Worm (Caenorhabditis elegans) whole organism, L4 larva: ENCODE results near the gene C01G10.9.

ENCODE experiments used
- F37D6.2 ChIP-seq: sonication (generic microtip); optimal IDR thresholded peaks from 2 replicates; lab custom pipeline; 2016; ENCODE audit warnings: mild to moderate bottlenecking, missing genetic modification characterization, missing compliant biosample characterization
- R02D3.7 ChIP-seq: fragments of 150-350 bp; sonication (generic microtip); optimal IDR thresholded peaks from 3 replicates; lab custom pipeline; 2014; ENCODE audit warnings: missing biosample characterization, missing genetic modification characterization
- T26A8.4 ChIP-seq: fragments of 200-800 bp; sonication (Bioruptor generic); IDR thresholded peaks from 2 replicates; pipeline ENCODE4 v1.3.6; 2022; ENCODE audit warnings: missing genetic modification characterization, missing compliant biosample characterization
- Y48G9A.11 ChIP-seq: fragments of 200-800 bp; sonication (Bioruptor generic); IDR thresholded peaks from 2 replicates; pipeline ENCODE4 v1.3.6; 2022; ENCODE audit warnings: missing genetic modification reagents, missing genetic modification characterization, missing compliant biosample characterization
- Y5F2A.4 ChIP-seq: fragments of 200-800 bp; sonication (Bioruptor generic); optimal IDR thresholded peaks from 2 replicates; lab custom pipeline; 2018; ENCODE audit warnings: mild to moderate bottlenecking, missing genetic modification characterization, missing compliant biosample characterization
- ZK546.5 ChIP-seq, 2 experiments: sonication (generic microtip); optimal IDR thresholded peaks; 2 replicates each; lab custom pipeline; 2017; ENCODE audit warnings: missing biosample characterization in 2 of 2, missing genetic modification characterization in 2 of 2
- aha-1 ChIP-seq: fragments of 150-350 bp; peaks from one replicate; lab custom pipeline; 2014; ENCODE audit warnings: missing biosample characterization, missing genetic modification characterization
- ama-1 ChIP-seq: fragments of 150-350 bp; optimal IDR thresholded peaks from 2 replicates; lab custom pipeline; 2014; ENCODE audit warnings: inconsistent platforms, mixed read lengths
- arid-1 ChIP-seq: fragments of 200-800 bp; sonication (Bioruptor generic); conservative IDR thresholded peaks from 2 replicates; pipeline ENCODE4 v1.3.6; 2022; ENCODE audit warnings: missing genetic modification reagents, missing genetic modification characterization, missing compliant biosample characterization
- ceh-20 ChIP-seq: fragments of 200-800 bp; sonication (Bioruptor generic); IDR thresholded peaks from 2 replicates; pipeline ENCODE4 v1.3.6; 2022; ENCODE audit warnings: missing genetic modification reagents, missing genetic modification characterization, missing compliant biosample characterization
- ces-1 ChIP-seq: fragments of 150-350 bp; sonication (generic microtip); optimal IDR thresholded peaks from 4 replicates; lab custom pipeline; 2014; ENCODE audit warnings: missing biosample characterization, missing genetic modification reagents, missing genetic modification characterization
- ctbp-1 ChIP-seq: fragments of 200-800 bp; sonication (Bioruptor generic); IDR thresholded peaks from 2 replicates; pipeline ENCODE4 v1.3.6; 2022; ENCODE audit warnings: missing genetic modification reagents, missing genetic modification characterization, missing compliant biosample characterization
- daf-16 ChIP-seq, 3 experiments: sonication (generic microtip); optimal IDR thresholded peaks; 2 replicates each; lab custom pipeline; 2016 to 2017; ENCODE audit warnings: missing genetic modification characterization in 3 of 3, missing genetic modification reagents in 3 of 3, mild to moderate bottlenecking in 2 of 3, missing compliant biosample characterization in 2 of 3, missing biosample characterization in 1 of 3, moderate library complexity in 1 of 3
- daf-19 ChIP-seq: fragments of 200-800 bp; sonication (Bioruptor generic); conservative IDR thresholded peaks from 2 replicates; pipeline ENCODE4 v1.3.6; 2022; ENCODE audit warnings: missing genetic modification characterization, missing compliant biosample characterization
- daf-8 ChIP-seq: fragments of 200-800 bp; sonication (Bioruptor generic); IDR thresholded peaks from 2 replicates; pipeline ENCODE4 v1.3.6; 2022; ENCODE audit warnings: missing genetic modification characterization, missing compliant biosample characterization
- dmd-9 ChIP-seq: fragments of 200-800 bp; sonication (Bioruptor generic); IDR thresholded peaks from 2 replicates; pipeline ENCODE4 v1.3.6; 2022; ENCODE audit warnings: missing genetic modification reagents, missing genetic modification characterization, missing compliant biosample characterization
- dve-1 ChIP-seq: sonication (generic microtip); optimal IDR thresholded peaks from 2 replicates; lab custom pipeline; 2017; ENCODE audit warnings: antibody characterized with exemption, mild to moderate bottlenecking, missing genetic modification characterization, missing compliant biosample characterization; ENCODE audit not compliant: insufficient read depth
- egl-43 ChIP-seq: fragments of 200-800 bp; sonication (Bioruptor generic); IDR thresholded peaks from 2 replicates; pipeline ENCODE4 v1.3.6; 2022; ENCODE audit warnings: missing genetic modification reagents, missing genetic modification characterization, missing compliant biosample characterization
- fkh-10 ChIP-seq: fragments of 150-350 bp; optimal IDR thresholded peaks from 2 replicates; lab custom pipeline; 2014; ENCODE audit warnings: missing biosample characterization, missing genetic modification reagents, missing genetic modification characterization
- hif-1 ChIP-seq, 2 experiments: sonication (generic microtip); optimal IDR thresholded peaks; 2 replicates each; lab custom pipeline; 2016 to 2017; ENCODE audit warnings: missing compliant biosample characterization in 2 of 2, missing genetic modification characterization in 2 of 2, missing genetic modification reagents in 2 of 2, missing genotype in 2 of 2, mild to moderate bottlenecking in 1 of 2
- hlh-30 ChIP-seq: sonication (generic microtip); optimal IDR thresholded peaks from 2 replicates; lab custom pipeline; 2017; ENCODE audit warnings: antibody characterized with exemption, mild to moderate bottlenecking, missing genetic modification characterization, missing compliant biosample characterization; ENCODE audit not compliant: insufficient read depth
- hmg-1.1 ChIP-seq: fragments of 200-800 bp; sonication (Bioruptor generic); IDR thresholded peaks from 2 replicates; pipeline ENCODE4 v1.3.6; 2022; ENCODE audit warnings: missing genetic modification reagents, missing genetic modification characterization, missing compliant biosample characterization
- lin-13 ChIP-seq: fragments of 150-350 bp; optimal IDR thresholded peaks from 2 replicates; lab custom pipeline; 2014; ENCODE audit warnings: missing biosample characterization, missing genetic modification reagents, missing genetic modification characterization
- lin-38 ChIP-seq: fragments of 200-800 bp; sonication (Bioruptor generic); IDR thresholded peaks from 2 replicates; pipeline ENCODE4 v1.3.6; 2022; ENCODE audit warnings: missing genetic modification reagents, missing genetic modification characterization, missing compliant biosample characterization
- lin-39 ChIP-seq: fragments of 150-350 bp; optimal IDR thresholded peaks from 2 replicates; lab custom pipeline; 2014; ENCODE audit warnings: missing biosample characterization, missing genetic modification reagents, missing genetic modification characterization
- lsy-2 ChIP-seq, 2 experiments: fragments of 150-350 bp in 1 of 2; sonication (generic microtip) in 1 of 2; optimal IDR thresholded peaks; 2 replicates each; lab custom pipeline; 2014 to 2017; ENCODE audit warnings: missing biosample characterization in 2 of 2, missing genetic modification characterization in 2 of 2
- madf-5 ChIP-seq, 2 experiments: fragments of 200-800 bp; sonication (Bioruptor generic); IDR thresholded peaks; 2 replicates each; pipeline ENCODE4 v1.3.6; 2022; ENCODE audit warnings: missing compliant biosample characterization in 2 of 2, missing genetic modification characterization in 2 of 2
- mep-1 ChIP-seq: fragments of 150-350 bp; sonication (generic microtip); optimal IDR thresholded peaks from 3 replicates; lab custom pipeline; 2014; ENCODE audit warnings: missing biosample characterization, missing genetic modification characterization
- mes-2 ChIP-seq: sonication (generic microtip); optimal IDR thresholded peaks from 2 replicates; lab custom pipeline; 2016; ENCODE audit warnings: missing genotype, mild to moderate bottlenecking, missing genetic modification characterization, missing compliant biosample characterization; ENCODE audit not compliant: poor library complexity, severe bottlenecking
- mxl-2 ChIP-seq: fragments of 200-800 bp; sonication (Bioruptor generic); conservative IDR thresholded peaks from 2 replicates; pipeline ENCODE4 v1.3.6; 2022; ENCODE audit warnings: missing genetic modification reagents, missing genetic modification characterization, missing compliant biosample characterization
- nhr-11 ChIP-seq: fragments of 150-350 bp; optimal IDR thresholded peaks from 2 replicates; lab custom pipeline; 2014; ENCODE audit warnings: missing biosample characterization, missing genetic modification characterization
- nhr-111 ChIP-seq: fragments of 200-800 bp; sonication (Bioruptor generic); optimal IDR thresholded peaks from 2 replicates; lab custom pipeline; 2018; ENCODE audit warnings: mild to moderate bottlenecking, missing genetic modification characterization, missing compliant biosample characterization
- nhr-28 ChIP-seq: fragments of 150-350 bp; optimal IDR thresholded peaks from 2 replicates; lab custom pipeline; 2014; ENCODE audit warnings: missing biosample characterization, missing genetic modification characterization
- nhr-6 ChIP-seq: fragments of 150-350 bp; optimal IDR thresholded peaks from 2 replicates; lab custom pipeline; 2014; ENCODE audit warnings: missing biosample characterization, missing genetic modification characterization
- pha-4 ChIP-seq, 2 experiments: fragments of 150-350 bp in 1 of 2; fragments of 200-800 bp in 1 of 2; sonication (Bioruptor generic) in 1 of 2; IDR thresholded peaks in 1 of 2; optimal IDR thresholded peaks in 1 of 2; 2 replicates each; pipeline versions ENCODE4 v1.3.6 to Lab custom; 2014 to 2022; ENCODE audit warnings: missing genetic modification characterization in 2 of 2, missing genetic modification reagents in 2 of 2, missing biosample characterization in 1 of 2, missing compliant biosample characterization in 1 of 2
- pqm-1 ChIP-seq: sonication (generic microtip); optimal IDR thresholded peaks from 2 replicates; lab custom pipeline; 2017; ENCODE audit warnings: missing biosample characterization, missing genetic modification characterization
- rbr-2 ChIP-seq: sonication (generic microtip); optimal IDR thresholded peaks from 2 replicates; lab custom pipeline; 2016; ENCODE audit warnings: missing genotype, missing genetic modification characterization, missing compliant biosample characterization
- sdz-12 ChIP-seq: fragments of 200-800 bp; sonication (Bioruptor generic); optimal IDR thresholded peaks from 2 replicates; lab custom pipeline; 2018; ENCODE audit warnings: mild to moderate bottlenecking, missing genetic modification characterization, missing compliant biosample characterization
- unc-39 ChIP-seq: sonication (generic microtip); optimal IDR thresholded peaks from 2 replicates; lab custom pipeline; 2017; ENCODE audit warnings: missing biosample characterization, missing genetic modification characterization
- unc-62 ChIP-seq, 3 experiments: fragments of 150-350 bp in 1 of 3; sonication (generic microtip); optimal IDR thresholded peaks in 2 of 3; peaks in 1 of 3; 1 replicate in 1 of 3; 2 replicates in 2 of 3; lab custom pipeline; 2014 to 2017; ENCODE audit warnings: missing biosample characterization in 3 of 3, missing genetic modification characterization in 3 of 3, missing genetic modification reagents in 3 of 3, missing genotype in 1 of 3
- zag-1 ChIP-seq: fragments of 150-350 bp; optimal IDR thresholded peaks from 2 replicates; lab custom pipeline; 2014; ENCODE audit warnings: missing biosample characterization, missing genetic modification characterization
- ztf-11 ChIP-seq: fragments of 150-350 bp; optimal IDR thresholded peaks from 2 replicates; lab custom pipeline; 2014; ENCODE audit warnings: missing biosample characterization, missing genetic modification characterization

C01G10.9 gene

ce11 chrV:15068378-15068777 is 14.0 kb upstream of the C01G10.9 start, which contains the start of gene dnj-3:
Gene dnj-3 (plus strand): TSS chrV:15068678.
- TF ChIP-seq ZK546.5 (tag; optimal IDR thresholded peaks at IDR 0.05; lab: Kevin White, UChicago) (no peak), mxl-2 (no peak), rbr-2 (no peak), sdz-12 (GFP tag; lab: Kevin White, UChicago) (no peak), hif-1 (tag; optimal IDR thresholded peaks at IDR 0.05; lab: Kevin White, UChicago) (no peak), R02D3.7 (tag; lab: Kevin White, UChicago) (no peak), ztf-11 (no peak)

ce11 chrV:15069435-15069985 is 12.8 kb upstream of the C01G10.9 start:
- TF ChIP-seq nhr-111 (GFP tag; lab: Kevin White, UChicago) (no peak), lsy-2 (tag; optimal IDR thresholded peaks at IDR 0.05; lab: Kevin White, UChicago) (peak in 1 of 2 experiments; percentile 61), fkh-10 (GFP tag; lab: Kevin White, UChicago) (peak; percentile 14)

DNA sequence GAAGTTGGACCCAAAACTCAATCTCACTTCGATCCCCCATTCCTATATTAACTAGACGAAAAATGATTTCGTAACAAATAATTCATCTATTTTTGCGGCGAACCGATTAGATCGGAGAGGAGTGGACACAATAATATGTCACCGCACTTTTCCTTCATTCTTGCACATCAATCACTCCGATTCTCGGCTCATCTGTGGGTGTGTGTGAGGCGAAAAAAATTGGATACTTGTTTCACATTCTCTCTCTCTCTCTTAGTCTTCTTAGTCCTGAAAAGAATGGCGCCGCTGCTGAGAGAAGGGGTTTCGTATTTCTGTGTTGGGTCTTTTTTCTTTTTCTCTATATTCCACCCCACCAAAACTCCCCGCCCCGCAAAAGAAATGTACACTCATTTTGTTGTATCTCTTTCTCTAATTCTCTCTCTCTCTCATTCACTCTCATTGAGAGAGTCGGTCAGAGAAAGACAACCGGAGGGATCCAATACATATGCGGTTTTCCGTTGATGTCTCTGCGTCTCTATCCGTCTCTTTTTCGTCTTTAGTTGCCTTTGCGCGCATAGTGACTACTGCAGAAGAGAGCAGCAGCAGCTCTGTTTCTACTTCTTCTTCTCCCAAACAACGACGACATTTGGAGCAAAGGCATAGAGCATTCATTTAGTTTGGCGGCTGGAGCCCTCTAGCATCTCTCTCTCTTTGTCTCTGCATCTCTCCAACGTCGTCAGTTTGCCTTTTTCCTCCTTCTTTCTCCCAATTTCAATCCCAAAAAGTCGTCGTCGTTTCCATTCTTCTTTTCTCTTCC is 11.1 kb upstream of the C01G10.9 start, which contains the start of gene unc-76:
unc-76 (plus strand) TSS at position 746 of the 796 bp plus-strand sequence.
- TF ChIP-seq Y48G9A.11 (GFP tag; lab: Robert Waterston, UW) (no peak), daf-8 (no peak), pha-4 (GFP tag; IDR thresholded peaks at IDR 0.05; lab: Robert Waterston, UW) (peak; percentile 23; the same call in 1 of the 2 replicates), pha-4 (tag; optimal IDR thresholded peaks at IDR 0.05; lab: Kevin White, UChicago) (peak; percentile 20), lsy-2 (tag; optimal IDR thresholded peaks at IDR 0.05; lab: Kevin White, UChicago) (peak; percentile 42 to 76), lin-13 (GFP tag; lab: Kevin White, UChicago) (peak; percentile 55), lin-38 (GFP tag; lab: Robert Waterston, UW) (peak; percentile 21; the same call in 1 of the 2 replicates), ceh-20 (GFP tag; lab: Robert Waterston, UW) (peak; percentile 55), T26A8.4 (GFP tag; lab: Robert Waterston, UW) (peak; percentile 41; the same call in 1 of the 2 replicates), daf-16 (GFP tag; optimal IDR thresholded peaks at IDR 0.05; lab: Kevin White, UChicago) (peak in 1 of 2 experiments; percentile 23), daf-16 (tag; optimal IDR thresholded peaks at IDR 0.05; lab: Kevin White, UChicago) (peak; percentile 8), madf-5 (GFP tag; IDR thresholded peaks at IDR 0.05; lab: Robert Waterston, UW) (no peak), unc-39 (tag; lab: Kevin White, UChicago) (no peak), arid-1 (GFP tag; lab: Robert Waterston, UW) (0 out of 2 replicates have a peak, but pooled peaks have one; percentile 32), lin-39 (tag; lab: Kevin White, UChicago) (peak; percentile 80), daf-19 (no peak), mep-1 (tag; lab: Kevin White, UChicago) (peak; percentile 90), nhr-28 (peak; percentile 55), F37D6.2 (tag; lab: Kevin White, UChicago) (peak; percentile 78), hif-1 (tag; optimal IDR thresholded peaks at IDR 0.05; lab: Kevin White, UChicago) (peak in 1 of 2 experiments; percentile 47), ZK546.5 (tag; optimal IDR thresholded peaks at IDR 0.05; lab: Kevin White, UChicago) (no peak), unc-62 (GFP tag; optimal IDR thresholded peaks at IDR 0.05 in 1 of 2; lab: Kevin White, UChicago) (peak in 1 of 2 experiments; percentile 98), unc-62 (tag; optimal IDR thresholded peaks at IDR 0.05; lab: Kevin White, UChicago) (no peak), mes-2 (tag; lab: Kevin White, UChicago) (peak; percentile 48), Y5F2A.4 (no peak), dve-1 (peak; percentile 72), zag-1 (peak; percentile 56), dmd-9 (GFP tag; lab: Robert Waterston, UW) (no peak), ctbp-1 (GFP tag; lab: Robert Waterston, UW) (peak; percentile 72), hmg-1.1 (GFP tag; lab: Robert Waterston, UW) (peak; percentile 74), ama-1 (lab: Kevin White, UChicago) (no peak), hlh-30 (peak; percentile 48), nhr-11 (tag; lab: Kevin White, UChicago) (peak; percentile 72), nhr-6 (peak; percentile 87), pqm-1 (no peak), aha-1 (tag; lab: Kevin White, UChicago) (peak; percentile 95), ces-1 (GFP tag; lab: Kevin White, UChicago) (peak; percentile 56), egl-43 (GFP tag; lab: Robert Waterston, UW) (peak; percentile 38; the same call in 1 of the 2 replicates)
